Fruit fly (Drosophila melanogaster): ENCODE data around the gene SA1.
A peak's percentile ranks its signal among the peaks of the same experiment; 100 is the strongest.

SA1 gene

DNA sequence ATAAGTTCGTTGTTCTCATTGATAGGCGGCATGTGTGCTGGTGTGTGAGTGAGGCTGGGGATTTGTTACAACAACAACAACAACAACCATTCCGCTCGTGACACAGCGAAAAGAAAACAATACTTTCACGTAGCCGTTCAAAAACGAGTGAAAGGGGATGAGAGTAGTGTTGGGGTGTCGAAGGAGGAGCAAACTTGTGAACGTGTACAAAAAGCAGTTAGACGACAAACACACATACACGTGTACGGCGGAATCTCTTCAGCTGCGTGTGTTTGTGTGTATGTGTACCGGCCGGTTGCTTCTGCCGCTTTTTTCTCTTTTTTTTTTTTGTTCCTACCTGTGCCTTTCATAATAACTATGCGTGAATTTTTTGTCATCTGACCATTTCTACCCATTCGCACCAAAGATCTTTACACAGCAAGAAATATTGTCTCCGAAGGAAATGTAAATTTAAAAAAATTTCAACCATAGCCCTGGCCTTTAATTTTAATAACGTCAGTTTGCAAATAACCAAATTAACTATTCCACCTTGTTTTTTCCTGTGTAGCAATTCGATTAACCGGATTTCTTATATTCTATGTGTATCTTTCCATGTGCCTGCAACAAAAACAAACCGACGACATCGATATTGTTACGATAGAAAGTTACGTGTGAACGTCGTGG lies 28.0 kb upstream of the SA1 start:
- TF ChIP-seq jigr1 (GFP tag; IDR thresholded peaks at IDR 0.05) (no peak), da (GFP tag; optimal IDR thresholded peaks at IDR 0.05) (no peak), Rx (GFP tag; IDR thresholded peaks at IDR 0.05) (no peak; the same call in 1 of the 2 replicates), CG4617 (GFP tag; optimal IDR thresholded peaks at IDR 0.05; ENCODE audit: borderline replicate concordance) (peak; percentile 46), Lpt (GFP tag; optimal IDR thresholded peaks at IDR 0.05) (no peak), fd3F (GFP tag; optimal IDR thresholded peaks at IDR 0.05) (peak; percentile 34), Mes4 (GFP tag; optimal IDR thresholded peaks at IDR 0.05) (peak; percentile 66), CG11085 (GFP tag; IDR thresholded peaks at IDR 0.05) (no peak), Ptx1 (GFP tag; IDR thresholded peaks at IDR 0.05) (no peak), CG16779 (GFP tag; IDR thresholded peaks at IDR 0.05) (peak; percentile 76), CG11093 (GFP tag; IDR thresholded peaks at IDR 0.05) (no peak), prd (optimal IDR thresholded peaks at IDR 0.05) (no peak), prd (GFP tag; IDR thresholded peaks at IDR 0.05) (no peak; the same call in 1 of the 3 replicates), CG11696 (GFP tag; IDR thresholded peaks at IDR 0.05) (peak; percentile 59; the same call in 1 of the 2 replicates), CG2120 (GFP tag; optimal IDR thresholded peaks at IDR 0.05) (peak; percentile 70), stwl (tag; optimal IDR thresholded peaks at IDR 0.05) (no peak), Six4 (GFP tag; optimal IDR thresholded peaks at IDR 0.05) (peak; percentile 53), CG2199 (GFP tag; IDR thresholded peaks at IDR 0.05) (peak; percentile 46; the same call in 2 of the 3 replicates), abd-A (tag; optimal IDR thresholded peaks at IDR 0.05) (no peak), Sox100B (GFP tag; optimal IDR thresholded peaks at IDR 0.05) (peak; percentile 41), tup (GFP tag; optimal IDR thresholded peaks at IDR 0.05) (no peak), CG12236 (GFP tag; optimal IDR thresholded peaks at IDR 0.05) (peak; percentile 52), CTCF (GFP tag; optimal IDR thresholded peaks at IDR 0.05) (no peak), CG10267 (tag; optimal IDR thresholded peaks at IDR 0.05) (peak; percentile 69), gt (GFP tag; IDR thresholded peaks at IDR 0.05) (no peak; the same call in 1 of the 2 replicates), YL-1 (GFP tag; optimal IDR thresholded peaks at IDR 0.05) (no peak), CG5953 (GFP tag; IDR thresholded peaks at IDR 0.05) (peak; percentile 76), gfzf (GFP tag; optimal IDR thresholded peaks at IDR 0.05) (no peak), CG14014 (GFP tag; IDR thresholded peaks at IDR 0.05) (peak; percentile 84; the same call in 1 of the 2 replicates), p53 (GFP tag; optimal IDR thresholded peaks at IDR 0.05) (no peak), Opbp (GFP tag; IDR thresholded peaks at IDR 0.05; ENCODE audit: partially characterized antibody) (no peak), inv (GFP tag; IDR thresholded peaks at IDR 0.05; ENCODE audit: partially characterized antibody) (no peak), Fer1 (GFP tag; optimal IDR thresholded peaks at IDR 0.05) (peak; percentile 57), pum (GFP tag; optimal IDR thresholded peaks at IDR 0.05) (peak; percentile 57), CG15696 (tag; optimal IDR thresholded peaks at IDR 0.05) (peak; percentile 38), so (GFP tag; IDR thresholded peaks at IDR 0.05) (no peak), corto (GFP tag; optimal IDR thresholded peaks at IDR 0.05) (peak; percentile 38), Aef1 (GFP tag; IDR thresholded peaks at IDR 0.05) (no peak; the same call in 1 of the 3 replicates), CG11504 (tag; optimal IDR thresholded peaks at IDR 0.05) (no peak), CG9876 (GFP tag; optimal IDR thresholded peaks at IDR 0.05) (peak; percentile 35), shn (GFP tag; optimal IDR thresholded peaks at IDR 0.05) (peak; percentile 68), CG10565 (GFP tag; optimal IDR thresholded peaks at IDR 0.05) (no peak), Optix (GFP tag; IDR thresholded peaks at IDR 0.05) (no peak; the same call in 1 of the 3 replicates), Awh (GFP tag; IDR thresholded peaks at IDR 0.05) (no peak), CG4282 (GFP tag; optimal IDR thresholded peaks at IDR 0.05) (peak; percentile 19), CG5245 (GFP tag; optimal IDR thresholded peaks at IDR 0.05) (peak; percentile 55), vnd (GFP tag; IDR thresholded peaks at IDR 0.05; ENCODE audit: partially characterized antibody) (no peak), CG6175 (GFP tag; IDR thresholded peaks at IDR 0.05) (no peak), dpn (GFP tag; optimal IDR thresholded peaks at IDR 0.05) (peak; percentile 59 to 75), CG16863 (GFP tag; optimal IDR thresholded peaks at IDR 0.05) (peak; percentile 46), D19B (GFP tag; optimal IDR thresholded peaks at IDR 0.05) (peak; percentile 16)

All from whole organism, embryonic.